Worm (Caenorhabditis elegans): ENCODE measurements around the gene C45B11.8.

DNA sequence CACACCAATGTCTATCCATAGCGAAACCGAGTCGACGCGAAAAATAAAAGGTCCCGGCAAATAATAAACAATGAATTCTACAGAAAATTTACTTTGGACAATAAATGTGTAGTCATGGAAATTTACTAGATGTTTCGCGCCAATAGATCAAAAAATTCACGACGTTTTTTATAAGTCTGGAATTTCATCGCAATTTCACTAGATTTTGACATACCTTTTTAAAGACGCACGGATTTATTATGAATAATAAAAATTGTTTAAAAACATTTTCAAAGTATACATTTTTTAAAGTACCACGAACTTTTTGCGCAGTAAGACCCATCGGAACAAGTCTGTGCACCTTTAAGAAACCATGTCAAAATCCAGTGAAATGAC is 35.4 kb downstream of the C45B11.8 start:
- TF ChIP-seq nhr-12 (tag; optimal IDR thresholded peaks at IDR 0.05) (no peak), fkh-10 (GFP tag; optimal IDR thresholded peaks at IDR 0.05) (no peak), ceh-90 (tag; optimal IDR thresholded peaks at IDR 0.05) (no peak), ceh-88 (GFP tag; IDR thresholded peaks at IDR 0.05) (no peak)

All from whole organism, L1 larva.